Worm (Caenorhabditis elegans): ENCODE data around the gene Y50E8A.1.
A peak's percentile ranks its signal among the peaks of the same experiment; 100 is the strongest.

The Y50E8A.1 gene

DNA sequence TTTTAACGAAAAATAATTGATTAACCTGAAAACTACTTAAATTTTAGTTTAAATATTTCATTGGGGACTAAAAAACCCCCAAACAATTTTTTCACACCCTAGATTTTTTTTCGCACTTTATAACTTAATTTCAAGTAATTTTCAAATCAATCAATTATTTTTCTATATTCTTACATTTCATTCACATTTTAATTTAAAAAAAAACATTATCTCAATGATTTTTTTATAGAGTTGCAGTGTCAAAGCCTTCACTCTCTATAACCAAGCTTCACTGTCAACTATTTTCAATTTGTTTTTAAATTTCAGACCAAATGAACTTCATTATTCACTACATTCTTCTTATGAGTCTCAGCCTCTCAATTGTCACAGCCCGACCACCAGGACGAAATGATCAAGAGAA lies at the start of gene Y50E8A.1:
Gene Y50E8A.1, plus strand, starts transcription at position 301 of the 400 bp plus-strand sequence.
- TF ChIP-seq sox-4 (tag; optimal IDR thresholded peaks at IDR 0.05): no peak
- no peak for TF ChIP-seq fkh-6 (tag; optimal IDR thresholded peaks at IDR 0.05)
- TF ChIP-seq unc-42 (tag; optimal IDR thresholded peaks at IDR 0.05): no peak
- TF ChIP-seq unc-55 (GFP tag; optimal IDR thresholded peaks at IDR 0.05): no peak
- no peak for TF ChIP-seq T23F11.4 (GFP tag; optimal IDR thresholded peaks at IDR 0.05)
- no peak for TF ChIP-seq C08G9.2 (tag; optimal IDR thresholded peaks at IDR 0.05)
- no peak for TF ChIP-seq tbx-7 (tag; optimal IDR thresholded peaks at IDR 0.05)
- no peak for TF ChIP-seq hlh-15 (tag; optimal IDR thresholded peaks at IDR 0.05)
- no peak for TF ChIP-seq che-1 (tag; optimal IDR thresholded peaks at IDR 0.05)
- TF ChIP-seq hlh-6 (tag; optimal IDR thresholded peaks at IDR 0.05): no peak
- TF ChIP-seq nhr-232 (tag; optimal IDR thresholded peaks at IDR 0.05): no peak
- TF ChIP-seq pax-1 (tag; optimal IDR thresholded peaks at IDR 0.05): no peak
- no peak for TF ChIP-seq unc-86 (tag; optimal IDR thresholded peaks at IDR 0.05)
- TF ChIP-seq ama-1 (optimal IDR thresholded peaks at IDR 0.05): no peak
- no peak for TF ChIP-seq gmeb-2 (tag; optimal IDR thresholded peaks at IDR 0.05)
- TF ChIP-seq ceh-24 (tag; optimal IDR thresholded peaks at IDR 0.05): no peak
- TF ChIP-seq ceh-34 (tag; optimal IDR thresholded peaks at IDR 0.05): no peak

- no peak for TF ChIP-seq ceh-48 (tag; optimal IDR thresholded peaks at IDR 0.05)
- peak; percentile 81 for TF ChIP-seq nfya-1 (tag; optimal IDR thresholded peaks at IDR 0.05)
Observed at ce11 chrV:14678298-14678697, 48.4 kb upstream of the Y50E8A.1 start.

- no peak for TF ChIP-seq hlh-30 (tag; optimal IDR thresholded peaks at IDR 0.05; ENCODE audit: insufficient read depth)
- TF ChIP-seq T23F11.4 (GFP tag; optimal IDR thresholded peaks at IDR 0.05): no peak
Observed at ce11 chrV:14680014-14680413, 46.7 kb upstream of the Y50E8A.1 start, which contains the start of gene C47E8.3. C47E8.3 (plus strand) TSS chrV:14680314.

ce11 chrV:14682870-14683269 lies 43.8 kb upstream of the Y50E8A.1 start:
- TF ChIP-seq pag-3 (tag; optimal IDR thresholded peaks at IDR 0.05; ENCODE audit: borderline replicate concordance) (no peak), ceh-24 (tag; optimal IDR thresholded peaks at IDR 0.05) (no peak)

- TF ChIP-seq lin-11 (tag; optimal IDR thresholded peaks at IDR 0.05) (no peak), F13H6.1 (tag; optimal IDR thresholded peaks at IDR 0.05) (no peak), K02D7.2 (tag; optimal IDR thresholded peaks at IDR 0.05) (no peak), madf-2 (tag; optimal IDR thresholded peaks at IDR 0.05) (no peak), odd-2 (tag; optimal IDR thresholded peaks at IDR 0.05) (no peak)
Observed at ce11 chrV:14683291-14683690, 43.4 kb upstream of the Y50E8A.1 start.

- TF ChIP-seq lin-11 (tag; optimal IDR thresholded peaks at IDR 0.05) (no peak), hlh-15 (tag; optimal IDR thresholded peaks at IDR 0.05) (no peak), elt-2 (tag; optimal IDR thresholded peaks at IDR 0.05) (no peak), odd-2 (tag; optimal IDR thresholded peaks at IDR 0.05) (no peak), ets-4 (tag; optimal IDR thresholded peaks at IDR 0.05) (no peak), pqm-1 (tag; optimal IDR thresholded peaks at IDR 0.05) (no peak), hlh-8 (tag; optimal IDR thresholded peaks at IDR 0.05) (no peak), ceh-6 (GFP tag; optimal IDR thresholded peaks at IDR 0.05) (no peak), Y22D7AL.16 (tag; optimal IDR thresholded peaks at IDR 0.05) (no peak), ztf-16 (tag; optimal IDR thresholded peaks at IDR 0.05) (no peak), ama-1 (optimal IDR thresholded peaks at IDR 0.05) (no peak), madf-2 (tag; optimal IDR thresholded peaks at IDR 0.05) (no peak), pha-4 (tag; optimal IDR thresholded peaks at IDR 0.05) (no peak), fkh-10 (GFP tag; optimal IDR thresholded peaks at IDR 0.05) (no peak), T23F11.4 (GFP tag; optimal IDR thresholded peaks at IDR 0.05) (no peak), zip-5 (tag; optimal IDR thresholded peaks at IDR 0.05) (no peak), F13H6.1 (tag; optimal IDR thresholded peaks at IDR 0.05) (no peak), ceh-14 (tag; optimal IDR thresholded peaks at IDR 0.05) (no peak), C38D4.7 (GFP tag; optimal IDR thresholded peaks at IDR 0.05) (no peak)
Observed at ce11 chrV:14683926-14684325, 42.8 kb upstream of the Y50E8A.1 start.
